Fruit fly (Drosophila melanogaster): Measurements from ENCODE around the gene M1BP.

Gene M1BP

dm6 chr3R:8746354-8746753, 14.9 kb upstream of the M1BP start (continued):
- TF ChIP-seq mirr (GFP tag; optimal IDR thresholded peaks at IDR 0.05) (no peak), ham (GFP tag; IDR thresholded peaks at IDR 0.05) (no peak), Tbp (GFP tag; optimal IDR thresholded peaks at IDR 0.05) (no peak), az2 (GFP tag; optimal IDR thresholded peaks at IDR 0.05) (peak; percentile 66), CG3995 (GFP tag; optimal IDR thresholded peaks at IDR 0.05) (no peak), Bteb2 (GFP tag; optimal IDR thresholded peaks at IDR 0.05) (no peak), CG43689 (GFP tag; IDR thresholded peaks at IDR 0.05) (0 out of 2 replicates have a peak, but pooled peaks have one; percentile 34), CG17361 (GFP tag; IDR thresholded peaks at IDR 0.05) (peak; percentile 71; the same call in 2 of the 3 replicates), wor (GFP tag; IDR thresholded peaks at IDR 0.05) (peak; percentile 46; the same call in 1 of the 2 replicates), ind (GFP tag; optimal IDR thresholded peaks at IDR 0.05) (peak; percentile 54), Mrtf (GFP tag; IDR thresholded peaks at IDR 0.05) (no peak), hth (optimal IDR thresholded peaks at IDR 0.05) (no peak), ab (GFP tag; optimal IDR thresholded peaks at IDR 0.05) (no peak), otp (GFP tag; IDR thresholded peaks at IDR 0.05) (no peak), CG10959 (GFP tag; IDR thresholded peaks at IDR 0.05) (peak; percentile 59; the same call in 1 of the 2 replicates), CG17829 (tag; optimal IDR thresholded peaks at IDR 0.05) (peak; percentile 78), CG42726 (GFP tag; IDR thresholded peaks at IDR 0.05; ENCODE audit: partially characterized antibody) (no peak), fd102C (GFP tag; optimal IDR thresholded peaks at IDR 0.05) (peak; percentile 25), Dek (tag; optimal IDR thresholded peaks at IDR 0.05) (peak; percentile 37), ara (GFP tag; IDR thresholded peaks at IDR 0.05) (peak; percentile 56; the same call in 1 of the 2 replicates), CHES-1-like (GFP tag; optimal IDR thresholded peaks at IDR 0.05) (no peak), sug (tag; optimal IDR thresholded peaks at IDR 0.05) (no peak), fd96Cb (tag; optimal IDR thresholded peaks at IDR 0.05) (peak; percentile 44), nerfin-2 (GFP tag; IDR thresholded peaks at IDR 0.05; ENCODE audit: partially characterized antibody) (no peak), Optix (GFP tag; IDR thresholded peaks at IDR 0.05) (no peak), sens-2 (GFP tag; IDR thresholded peaks at IDR 0.05) (peak; percentile 39; the same call in 1 of the 2 replicates), pan (optimal IDR thresholded peaks at IDR 0.05) (no peak), pan (GFP tag; optimal IDR thresholded peaks at IDR 0.05 in 1 of 2, IDR thresholded peaks at IDR 0.05 in 1 of 2) (peak in 1 of 2 experiments; percentile 63), Chrac-16 (GFP tag; optimal IDR thresholded peaks at IDR 0.05) (peak; percentile 48), CG13775 (GFP tag; optimal IDR thresholded peaks at IDR 0.05) (peak; percentile 59), Drgx (GFP tag; IDR thresholded peaks at IDR 0.05) (peak; percentile 81), wdn (GFP tag; IDR thresholded peaks at IDR 0.05) (0 out of 2 replicates have a peak, but pooled peaks have one; percentile 4), Dbx (GFP tag; IDR thresholded peaks at IDR 0.05) (no peak), CG2712 (tag; optimal IDR thresholded peaks at IDR 0.05) (peak; percentile 76), tap (tag; optimal IDR thresholded peaks at IDR 0.05) (peak; percentile 37), CG14441 (GFP tag; IDR thresholded peaks at IDR 0.05) (no peak), Spps (tag; optimal IDR thresholded peaks at IDR 0.05) (peak; percentile 64), CG1024 (GFP tag; IDR thresholded peaks at IDR 0.05) (peak; percentile 42; the same call in 1 of the 2 replicates), CG4854 (GFP tag; optimal IDR thresholded peaks at IDR 0.05) (no peak), Eip74EF (GFP tag; optimal IDR thresholded peaks at IDR 0.05) (peak in 1 of 2 experiments; percentile 19), pnt (GFP tag; optimal IDR thresholded peaks at IDR 0.05) (no peak), pzg (GFP tag; optimal IDR thresholded peaks at IDR 0.05) (no peak), tio (GFP tag; optimal IDR thresholded peaks at IDR 0.05) (peak; percentile 44), H2.0 (GFP tag; IDR thresholded peaks at IDR 0.05) (0 out of 2 replicates have a peak, but pooled peaks have one; percentile 30), CG31441 (GFP tag; IDR thresholded peaks at IDR 0.05) (peak; percentile 80), nau (GFP tag; optimal IDR thresholded peaks at IDR 0.05) (no peak), sna (GFP tag; IDR thresholded peaks at IDR 0.05; ENCODE audit: partially characterized antibody) (no peak), zfh2 (GFP tag; optimal IDR thresholded peaks at IDR 0.05) (no peak), Six4 (GFP tag; optimal IDR thresholded peaks at IDR 0.05) (peak; percentile 56), NFAT (GFP tag; IDR thresholded peaks at IDR 0.05) (no peak), cwo (GFP tag; optimal IDR thresholded peaks at IDR 0.05) (peak; percentile 23), CG13123 (GFP tag; optimal IDR thresholded peaks at IDR 0.05) (peak; percentile 35)

Data from whole organism, embryonic.